Fruit fly (Drosophila melanogaster): ENCODE measurements around the gene CG14448.

Gene CG14448

dm6 chr3L:22787947-22788489 lies at the start of gene CG14448:
Gene CG14448, plus strand, starts transcription at chr3L:22788439.
- TF ChIP-seq CG8478 (optimal IDR thresholded peaks at IDR 0.05): no peak
- no peak for TF ChIP-seq CTCF (optimal IDR thresholded peaks at IDR 0.05)

dm6 chr3L:22741389-22742120 lies 46.7 kb upstream of the CG14448 start, which contains the start of gene CG7369:
Gene CG7369, plus strand, starts transcription at chr3L:22741793.
- no peak for TF ChIP-seq CTCF (optimal IDR thresholded peaks at IDR 0.05)
- no peak for TF ChIP-seq CG8478 (optimal IDR thresholded peaks at IDR 0.05)

- TF ChIP-seq CG8478 (optimal IDR thresholded peaks at IDR 0.05) (no peak), CTCF (optimal IDR thresholded peaks at IDR 0.05) (no peak)
These were observed 46.1 kb upstream of the CG14448 start for dm6 chr3L:22742121-22742531.

- TF ChIP-seq CG8478 (optimal IDR thresholded peaks at IDR 0.05): no peak
- TF ChIP-seq CTCF (optimal IDR thresholded peaks at IDR 0.05): no peak
These were observed 45.2 kb upstream of the CG14448 start for dm6 chr3L:22742945-22743582.

dm6 chr3L:22749147-22749550 lies 39.1 kb upstream of the CG14448 start, which contains the start of gene SPoCk:
Gene SPoCk, plus strand, starts transcription at chr3L:22749444.
- TF ChIP-seq CG8478 (optimal IDR thresholded peaks at IDR 0.05): no peak
- TF ChIP-seq CTCF (optimal IDR thresholded peaks at IDR 0.05): peak; percentile 37 to 46

- TF ChIP-seq CG8478 (optimal IDR thresholded peaks at IDR 0.05): no peak
- TF ChIP-seq CTCF (optimal IDR thresholded peaks at IDR 0.05): no peak
These were observed 38.3 kb upstream of the CG14448 start for dm6 chr3L:22749987-22750386.

dm6 chr3L:22773383-22773873 lies 14.8 kb upstream of the CG14448 start:
- TF ChIP-seq CG8478 (optimal IDR thresholded peaks at IDR 0.05): no peak
- peak; percentile 17 to 37 for TF ChIP-seq CTCF (optimal IDR thresholded peaks at IDR 0.05)

- TF ChIP-seq CG8478 (optimal IDR thresholded peaks at IDR 0.05) (no peak), CTCF (optimal IDR thresholded peaks at IDR 0.05) (no peak)
These were observed 13.8 kb upstream of the CG14448 start for dm6 chr3L:22774479-22774878.

- TF ChIP-seq CTCF (optimal IDR thresholded peaks at IDR 0.05) (no peak), CG8478 (optimal IDR thresholded peaks at IDR 0.05) (no peak)
These were observed 3.4 kb downstream of the CG14448 start for dm6 chr3L:22791622-22792021.

dm6 chr3L:22795604-22796003 lies 7.4 kb downstream of the CG14448 start:
- TF ChIP-seq CG8478 (optimal IDR thresholded peaks at IDR 0.05) (no peak), CTCF (optimal IDR thresholded peaks at IDR 0.05) (no peak)

dm6 chr3L:22801970-22802369 lies 13.7 kb downstream of the CG14448 start:
- no peak for TF ChIP-seq CTCF (optimal IDR thresholded peaks at IDR 0.05)
- TF ChIP-seq CG8478 (optimal IDR thresholded peaks at IDR 0.05): no peak

- TF ChIP-seq CTCF (optimal IDR thresholded peaks at IDR 0.05): no peak
- TF ChIP-seq CG8478 (optimal IDR thresholded peaks at IDR 0.05): no peak
These were observed 32.0 kb downstream of the CG14448 start for dm6 chr3L:22820190-22820589.

- TF ChIP-seq CTCF (optimal IDR thresholded peaks at IDR 0.05) (no peak), CG8478 (optimal IDR thresholded peaks at IDR 0.05) (no peak)
These were observed 33.1 kb downstream of the CG14448 start for dm6 chr3L:22821377-22821776.

dm6 chr3L:22822544-22823175 lies 34.4 kb downstream of the CG14448 start:
- TF ChIP-seq CTCF (optimal IDR thresholded peaks at IDR 0.05) (no peak), CG8478 (optimal IDR thresholded peaks at IDR 0.05) (no peak)

dm6 chr3L:22823230-22823629 lies 35.0 kb downstream of the CG14448 start:
- no peak for TF ChIP-seq CG8478 (optimal IDR thresholded peaks at IDR 0.05)

All from S2 (cell line).